Fruit fly (Drosophila melanogaster) whole organism, prepupa: ENCODE measurements around the gene CG31797.
A peak's percentile ranks its signal among the peaks of the same experiment; 100 is the strongest.

Source experiments
- Blimp-1 ChIP-seq: fragments of 200-800 bp; sonication (Bioruptor generic); optimal IDR thresholded peaks from 3 replicates; lab custom pipeline; 2017; ENCODE audit warnings: missing biosample characterization, missing genetic modification characterization, mild to moderate bottlenecking, moderate library complexity, missing genetic modification reagents
- CG10631 ChIP-seq: fragments of 200-800 bp; sonication (Bioruptor generic); optimal IDR thresholded peaks from 2 replicates; lab custom pipeline; 2016; ENCODE audit warnings: missing biosample characterization, missing genetic modification characterization
- CG10669 ChIP-seq: fragments of 200-800 bp; sonication (Bioruptor generic); optimal IDR thresholded peaks from 3 replicates; lab custom pipeline; 2018; ENCODE audit warnings: missing biosample characterization, mild to moderate bottlenecking, missing genetic modification characterization, moderate library complexity
- CG11762 ChIP-seq: fragments of 200-800 bp; sonication (Bioruptor generic); optimal IDR thresholded peaks from 3 replicates; lab custom pipeline; 2016; ENCODE audit warnings: missing biosample characterization, missing genetic modification characterization; ENCODE audit not compliant: insufficient read depth
- CG11902 ChIP-seq: fragments of 200-800 bp; sonication (Bioruptor generic); optimal IDR thresholded peaks from 3 replicates; lab custom pipeline; 2016; ENCODE audit warnings: missing biosample characterization, missing genetic modification characterization
- CG16779 ChIP-seq: fragments of 200-800 bp; sonication (Bioruptor generic); optimal IDR thresholded peaks from 3 replicates; lab custom pipeline; 2017; ENCODE audit warnings: missing biosample characterization, mild to moderate bottlenecking, missing genetic modification characterization
- CG3032 ChIP-seq: fragments of 200-800 bp; optimal IDR thresholded peaks from 2 replicates; lab custom pipeline; 2019; ENCODE audit warnings: missing biosample characterization, mild to moderate bottlenecking, missing genetic modification characterization, moderate library complexity
- CG31627 ChIP-seq: fragments of 200-800 bp; sonication (Bioruptor generic); optimal IDR thresholded peaks from 3 replicates; lab custom pipeline; 2016; ENCODE audit warnings: missing biosample characterization, missing genetic modification characterization
- CG34406 ChIP-seq: fragments of 200-800 bp; sonication (Bioruptor generic); optimal IDR thresholded peaks from 3 replicates; lab custom pipeline; 2016; ENCODE audit warnings: missing biosample characterization, missing genetic modification characterization
- CG6163 ChIP-seq: fragments of 200-800 bp; sonication (Bioruptor generic); IDR thresholded peaks from 3 replicates; pipeline ENCODE4 v1.3.6; 2022; ENCODE audit warnings: missing biosample characterization, missing genetic modification characterization
- CG6276 ChIP-seq: fragments of 200-800 bp; sonication (Bioruptor generic); optimal IDR thresholded peaks from 2 replicates; lab custom pipeline; 2017; ENCODE audit warnings: missing biosample characterization, mild to moderate bottlenecking, missing genetic modification characterization
- CG6792 ChIP-seq: fragments of 200-800 bp; sonication (Bioruptor generic); optimal IDR thresholded peaks from 3 replicates; lab custom pipeline; 2016; ENCODE audit warnings: missing biosample characterization, missing genetic modification characterization
- CG6808 ChIP-seq: fragments of 200-800 bp; sonication (Bioruptor generic); optimal IDR thresholded peaks from 3 replicates; lab custom pipeline; 2017; ENCODE audit warnings: missing biosample characterization, missing genetic modification characterization, mild to moderate bottlenecking, moderate library complexity, missing genetic modification reagents
- CG8119 ChIP-seq: fragments of 200-800 bp; sonication (Bioruptor generic); IDR thresholded peaks from 3 replicates; pipeline ENCODE4 v1.3.6; 2022; ENCODE audit warnings: missing biosample characterization, missing genetic modification characterization
- CG8319 ChIP-seq: fragments of 200-800 bp; sonication (Bioruptor generic); optimal IDR thresholded peaks from 3 replicates; lab custom pipeline; 2016; ENCODE audit warnings: missing biosample characterization, missing genetic modification characterization
- CG8632 ChIP-seq: fragments of 200-800 bp; sonication (Bioruptor generic); optimal IDR thresholded peaks from 3 replicates; lab custom pipeline; 2016; ENCODE audit warnings: missing biosample characterization, missing genetic modification characterization
- CG9139 ChIP-seq: fragments of 200-800 bp; sonication (Bioruptor generic); optimal IDR thresholded peaks from 3 replicates; lab custom pipeline; 2017; ENCODE audit warnings: missing biosample characterization, mild to moderate bottlenecking, missing genetic modification characterization
- Eip78C ChIP-seq: fragments of 200-800 bp; sonication (Bioruptor generic); peaks from one replicate; lab custom pipeline; 2016; ENCODE audit warnings: missing biosample characterization, missing genetic modification characterization
- Eip93F ChIP-seq: fragments of 200-800 bp; sonication (Bioruptor generic); optimal IDR thresholded peaks from 2 replicates; lab custom pipeline; 2016; ENCODE audit warnings: missing biosample characterization, mild to moderate bottlenecking, missing genetic modification characterization
- Ets21C ChIP-seq: fragments of 200-800 bp; sonication (Bioruptor generic); optimal IDR thresholded peaks from 3 replicates; lab custom pipeline; 2016; ENCODE audit warnings: missing biosample characterization, missing genetic modification characterization
- Gug ChIP-seq: fragments of 200-800 bp; sonication (Bioruptor generic); IDR thresholded peaks from 2 replicates; pipeline ENCODE4 v1.3.6; 2022; ENCODE audit warnings: missing biosample characterization, missing genetic modification characterization
- Hr39 ChIP-seq: fragments of 200-800 bp; sonication (Bioruptor generic); optimal IDR thresholded peaks from 2 replicates; lab custom pipeline; 2016; ENCODE audit warnings: missing biosample characterization, missing genetic modification characterization
- Lpt ChIP-seq: fragments of 200-800 bp; sonication (Bioruptor generic); optimal IDR thresholded peaks from 3 replicates; lab custom pipeline; 2016; ENCODE audit warnings: missing biosample characterization, missing genetic modification characterization
- Met ChIP-seq: fragments of 200-800 bp; sonication (Bioruptor generic); optimal IDR thresholded peaks from 3 replicates; lab custom pipeline; 2016; ENCODE audit warnings: missing biosample characterization, missing genetic modification characterization
- OdsH ChIP-seq: fragments of 200-800 bp; sonication (Bioruptor generic); optimal IDR thresholded peaks from 3 replicates; lab custom pipeline; 2016; ENCODE audit warnings: missing biosample characterization, missing genetic modification characterization
- Smox ChIP-seq: fragments of 200-800 bp; sonication (Bioruptor generic); optimal IDR thresholded peaks from 3 replicates; lab custom pipeline; 2016; ENCODE audit warnings: missing biosample characterization, missing genetic modification characterization
- Sox15 ChIP-seq: fragments of 200-800 bp; sonication (Bioruptor generic); optimal IDR thresholded peaks from 3 replicates; lab custom pipeline; 2016; ENCODE audit warnings: missing biosample characterization, missing genetic modification characterization
- achi ChIP-seq: fragments of 200-800 bp; sonication (Bioruptor generic); optimal IDR thresholded peaks from 3 replicates; lab custom pipeline; 2016; ENCODE audit warnings: missing biosample characterization, missing genetic modification characterization
- dac ChIP-seq: fragments of 200-800 bp; sonication (Bioruptor generic); optimal IDR thresholded peaks from 2 replicates; lab custom pipeline; 2017; ENCODE audit warnings: missing biosample characterization, mild to moderate bottlenecking, missing genetic modification characterization
- fd59A ChIP-seq: fragments of 200-800 bp; sonication (Bioruptor generic); optimal IDR thresholded peaks from 2 replicates; lab custom pipeline; 2017; ENCODE audit warnings: missing biosample characterization, mild to moderate bottlenecking, missing genetic modification characterization, missing genetic modification reagents
- lz ChIP-seq: fragments of 200-800 bp; sonication (Bioruptor generic); optimal IDR thresholded peaks from 3 replicates; lab custom pipeline; 2016; ENCODE audit warnings: missing biosample characterization, missing genetic modification characterization
- net ChIP-seq: fragments of 200-800 bp; sonication (Bioruptor generic); optimal IDR thresholded peaks from 3 replicates; lab custom pipeline; 2016; ENCODE audit warnings: missing biosample characterization, missing genetic modification characterization
- salr ChIP-seq, 2 experiments: fragments of 200-800 bp; sonication (Bioruptor generic); optimal IDR thresholded peaks; 3 replicates each; lab custom pipeline; 2016 to 2018; ENCODE audit warnings: missing biosample characterization in 2 of 2, missing genetic modification characterization in 2 of 2, mild to moderate bottlenecking in 1 of 2
- spab ChIP-seq: fragments of 200-800 bp; sonication (Bioruptor generic); optimal IDR thresholded peaks from 2 replicates; lab custom pipeline; 2017; ENCODE audit warnings: missing biosample characterization, mild to moderate bottlenecking, missing genetic modification characterization, missing genetic modification reagents
- ss ChIP-seq, 2 experiments: fragments of 200-800 bp; sonication (Bioruptor generic); optimal IDR thresholded peaks; 2 replicates in 1 of 2; 3 replicates in 1 of 2; lab custom pipeline; 2017 to 2018; ENCODE audit warnings: mild to moderate bottlenecking in 2 of 2, missing biosample characterization in 2 of 2, missing genetic modification characterization in 2 of 2, moderate library complexity in 1 of 2
- svp ChIP-seq: fragments of 200-800 bp; sonication (Bioruptor generic); peaks from one replicate; lab custom pipeline; 2016; ENCODE audit warnings: missing biosample characterization, missing genetic modification characterization
- topi ChIP-seq: fragments of 200-800 bp; sonication (Bioruptor generic); optimal IDR thresholded peaks from 3 replicates; lab custom pipeline; 2016; ENCODE audit warnings: missing biosample characterization, missing genetic modification characterization
- vri ChIP-seq: fragments of 200-800 bp; sonication (Bioruptor generic); optimal IDR thresholded peaks from 3 replicates; lab custom pipeline; 2016; ENCODE audit warnings: missing biosample characterization, mild to moderate bottlenecking, missing genetic modification characterization

The CG31797 gene

dm6 chr2L:19225984-19226914 lies 35.8 kb downstream of the CG31797 start (continued):
- TF ChIP-seq CG10631 (GFP tag; lab: Kevin White, UChicago) (peak; percentile 95), CG8632 (GFP tag; lab: Kevin White, UChicago) (peak; percentile 86), Sox15 (peak; percentile 74), fd59A (peak; percentile 94), Smox (GFP tag; lab: Kevin White, UChicago) (peak; percentile 75), Eip78C (GFP tag; lab: Kevin White, UChicago) (peak; percentile 99), vri (peak; percentile 56), CG6163 (GFP tag; lab: Robert Waterston, UW) (peak; percentile 95), Hr39 (GFP tag; lab: Kevin White, UChicago) (peak; percentile 82), CG16779 (peak; percentile 86), svp (GFP tag; lab: Kevin White, UChicago) (peak; percentile 92), spab (GFP tag; lab: Kevin White, UChicago) (peak; percentile 89), lz (GFP tag; lab: Kevin White, UChicago) (peak; percentile 80), CG10669 (GFP tag; lab: Kevin White, UChicago) (peak; percentile 90), CG6792 (GFP tag; lab: Kevin White, UChicago) (peak; percentile 91), Met (GFP tag; lab: Kevin White, UChicago) (peak; percentile 82), CG6276 (GFP tag; lab: Kevin White, UChicago) (peak; percentile 78), ss (GFP tag; optimal IDR thresholded peaks at IDR 0.05; lab: Kevin White, UChicago) (peak; percentile 87 to 91), CG8319 (GFP tag; lab: Kevin White, UChicago) (peak; percentile 73), CG3032 (tag; lab: Kevin White, UChicago) (peak; percentile 91)

- TF ChIP-seq net (GFP tag; lab: Kevin White, UChicago) (no peak), Gug (no peak), Eip93F (no peak), CG31627 (no peak), salr (GFP tag; optimal IDR thresholded peaks at IDR 0.05; lab: Kevin White, UChicago) (no peak), CG11762 (GFP tag; lab: Kevin White, UChicago) (no peak)
Observed at dm6 chr2L:19222311-19222710, 39.7 kb downstream of the CG31797 start.

dm6 chr2L:19220036-19220612 lies 41.9 kb downstream of the CG31797 start:
- no peak for TF ChIP-seq achi (GFP tag; lab: Kevin White, UChicago)
- TF ChIP-seq Ets21C, result no peak
- no peak for TF ChIP-seq OdsH (GFP tag; lab: Kevin White, UChicago)
- TF ChIP-seq Eip93F, result no peak
- no peak for TF ChIP-seq topi
- TF ChIP-seq CG11902, result no peak
- TF ChIP-seq Lpt (GFP tag; lab: Kevin White, UChicago), result no peak
- no peak for TF ChIP-seq Blimp-1 (GFP tag; lab: Kevin White, UChicago)
- TF ChIP-seq CG9139 (GFP tag; lab: Kevin White, UChicago), result no peak

- TF ChIP-seq CG31627, result no peak
- TF ChIP-seq Gug, result no peak
- TF ChIP-seq CG6808 (GFP tag; lab: Kevin White, UChicago), result no peak
- no peak for TF ChIP-seq net (GFP tag; lab: Kevin White, UChicago)
- no peak for TF ChIP-seq Blimp-1 (GFP tag; lab: Kevin White, UChicago)
- TF ChIP-seq dac, result no peak
- no peak for TF ChIP-seq CG34406 (GFP tag; lab: Kevin White, UChicago)
- no peak for TF ChIP-seq topi
- TF ChIP-seq CG6792 (GFP tag; lab: Kevin White, UChicago), result no peak
- no peak for TF ChIP-seq vri
- TF ChIP-seq CG8119 (GFP tag; lab: Robert Waterston, UW), result no peak
- TF ChIP-seq CG3032 (tag; lab: Kevin White, UChicago), result no peak
- TF ChIP-seq achi (GFP tag; lab: Kevin White, UChicago), result no peak
- no peak for TF ChIP-seq OdsH (GFP tag; lab: Kevin White, UChicago)
- TF ChIP-seq ss (GFP tag; optimal IDR thresholded peaks at IDR 0.05; lab: Kevin White, UChicago), result no peak
Observed at dm6 chr2L:19219473-19219872, 42.6 kb downstream of the CG31797 start.
